Worm (Caenorhabditis elegans) whole organism, L3 larva: ENCODE results near the gene ZK616.1.

Experiments
- aly-2 ChIP-seq: fragments of 150-350 bp; optimal IDR thresholded peaks from 2 replicates; lab custom pipeline; 2014; ENCODE audit warnings: missing biosample characterization, missing genetic modification characterization
- ama-1 ChIP-seq: fragments of 150-350 bp; optimal IDR thresholded peaks from 2 replicates; lab custom pipeline; 2018
- ceh-16 ChIP-seq: sonication (generic microtip); optimal IDR thresholded peaks from 2 replicates; lab custom pipeline; 2017; ENCODE audit warnings: missing biosample characterization, missing genetic modification characterization
- ceh-28 ChIP-seq: fragments of 150-350 bp; optimal IDR thresholded peaks from 2 replicates; lab custom pipeline; 2014; ENCODE audit warnings: missing biosample characterization, missing genetic modification reagents, missing genetic modification characterization
- daf-12 ChIP-seq: fragments of 150-350 bp; optimal IDR thresholded peaks from 2 replicates; lab custom pipeline; 2014; ENCODE audit warnings: missing biosample characterization, missing genetic modification reagents, missing genetic modification characterization
- elt-1 ChIP-seq: fragments of 150-350 bp; optimal IDR thresholded peaks from 2 replicates; lab custom pipeline; 2014; ENCODE audit warnings: missing biosample characterization, missing genetic modification characterization
- eor-1 ChIP-seq, 2 experiments: fragments of 150-350 bp; optimal IDR thresholded peaks; 2 replicates each; lab custom pipeline; 2014 to 2018; ENCODE audit warnings: missing biosample characterization in 2 of 2, missing genetic modification characterization in 2 of 2
- fkh-2 ChIP-seq: fragments of 150-350 bp; optimal IDR thresholded peaks from 2 replicates; lab custom pipeline; 2014; ENCODE audit warnings: missing biosample characterization, missing genetic modification reagents, missing genetic modification characterization
- fos-1 ChIP-seq: fragments of 150-350 bp; optimal IDR thresholded peaks from 2 replicates; lab custom pipeline; 2014; ENCODE audit warnings: missing biosample characterization, missing genetic modification characterization
- lin-39 ChIP-seq: fragments of 150-350 bp; optimal IDR thresholded peaks from 2 replicates; lab custom pipeline; 2018; ENCODE audit warnings: missing biosample characterization, missing genetic modification reagents, missing genetic modification characterization
- lsy-12 ChIP-seq: sonication (generic microtip); optimal IDR thresholded peaks from 2 replicates; lab custom pipeline; 2016; ENCODE audit warnings: mild to moderate bottlenecking, missing genetic modification characterization, missing compliant biosample characterization
- mdl-1 ChIP-seq: fragments of 150-350 bp; optimal IDR thresholded peaks from 2 replicates; lab custom pipeline; 2014; ENCODE audit warnings: missing biosample characterization, missing genetic modification characterization
- nfya-1 ChIP-seq: sonication (generic microtip); optimal IDR thresholded peaks from 2 replicates; lab custom pipeline; 2017; ENCODE audit warnings: missing genetic modification characterization, mild to moderate bottlenecking, missing compliant biosample characterization, antibody characterized with exemption, moderate library complexity; ENCODE audit not compliant: insufficient read depth
- nhr-11 ChIP-seq: fragments of 150-350 bp; optimal IDR thresholded peaks from 2 replicates; lab custom pipeline; 2014; ENCODE audit warnings: missing biosample characterization, missing genetic modification characterization
- nhr-12 ChIP-seq: fragments of 150-350 bp; optimal IDR thresholded peaks from 2 replicates; lab custom pipeline; 2014; ENCODE audit warnings: missing biosample characterization, missing genetic modification characterization
- nhr-237 ChIP-seq: fragments of 150-350 bp; optimal IDR thresholded peaks from 2 replicates; lab custom pipeline; 2014; ENCODE audit warnings: missing biosample characterization, missing genetic modification characterization
- nhr-25 ChIP-seq: sonication (generic microtip); optimal IDR thresholded peaks from 2 replicates; lab custom pipeline; 2017; ENCODE audit warnings: missing biosample characterization, missing genetic modification characterization
- nhr-28 ChIP-seq: fragments of 150-350 bp; optimal IDR thresholded peaks from 2 replicates; lab custom pipeline; 2014; ENCODE audit warnings: missing biosample characterization, missing genetic modification characterization
- nhr-43 ChIP-seq: sonication (generic microtip); optimal IDR thresholded peaks from 2 replicates; lab custom pipeline; 2016; ENCODE audit warnings: mild to moderate bottlenecking, missing genetic modification characterization, missing compliant biosample characterization; ENCODE audit not compliant: poor library complexity, severe bottlenecking
- nhr-67 ChIP-seq: fragments of 150-350 bp; optimal IDR thresholded peaks from 2 replicates; lab custom pipeline; 2014; ENCODE audit warnings: missing biosample characterization, missing genetic modification characterization
- nhr-77 ChIP-seq: fragments of 150-350 bp; optimal IDR thresholded peaks from 2 replicates; lab custom pipeline; 2014; ENCODE audit warnings: missing biosample characterization, missing genetic modification characterization
- pha-4 ChIP-seq: fragments of 150-350 bp; optimal IDR thresholded peaks from 2 replicates; lab custom pipeline; 2014; ENCODE audit warnings: missing biosample characterization, missing genetic modification reagents, missing genetic modification characterization
- pqm-1 ChIP-seq: fragments of 150-350 bp; optimal IDR thresholded peaks from 2 replicates; lab custom pipeline; 2017; ENCODE audit warnings: missing biosample characterization, missing genetic modification characterization, inconsistent platforms
- sea-2 ChIP-seq: fragments of 150-350 bp; sonication (generic microtip); optimal IDR thresholded peaks from 4 replicates; lab custom pipeline; 2014; ENCODE audit warnings: missing biosample characterization, missing genetic modification reagents, missing genetic modification characterization
- snpc-4 ChIP-seq: fragments of 150-350 bp; optimal IDR thresholded peaks from 2 replicates; lab custom pipeline; 2014; ENCODE audit warnings: missing biosample characterization, missing genetic modification characterization
- unc-62 ChIP-seq: fragments of 150-350 bp; sonication (generic microtip); optimal IDR thresholded peaks from 4 replicates; lab custom pipeline; 2014; ENCODE audit warnings: missing biosample characterization, missing genetic modification reagents, missing genetic modification characterization
- ztf-4 ChIP-seq: fragments of 150-350 bp; optimal IDR thresholded peaks from 2 replicates; lab custom pipeline; 2014; ENCODE audit warnings: missing biosample characterization, missing genetic modification characterization

Gene ZK616.1

DNA sequence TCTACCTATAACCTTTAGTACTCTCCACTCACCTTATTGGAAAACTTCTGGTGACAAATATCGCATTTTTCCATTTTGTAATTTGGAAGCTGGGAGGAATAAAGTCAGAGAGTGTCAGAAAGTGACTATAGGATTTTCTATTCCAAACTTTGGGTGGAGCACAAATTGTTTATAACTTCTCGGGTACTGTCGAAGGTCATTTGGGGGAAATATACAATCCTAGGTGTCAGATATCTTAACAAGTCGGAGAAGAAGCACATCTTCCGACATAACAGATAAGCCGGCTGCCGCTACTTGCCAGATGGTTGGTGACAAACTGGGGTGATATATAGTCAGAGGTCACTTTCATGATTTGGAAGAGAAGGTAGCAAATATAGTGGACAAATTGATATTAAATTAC lies 18.4 kb downstream of the ZK616.1 start, which contains the start of gene ehn-3:
Gene ehn-3, minus strand, starts transcription at position 101 of the 400 bp plus-strand sequence.
- no peak for TF ChIP-seq nhr-28 (tag; lab: Kevin White, UChicago)
- TF ChIP-seq fkh-2 (tag; lab: Kevin White, UChicago): no peak
- TF ChIP-seq ceh-28 (tag; lab: Kevin White, UChicago): no peak
- no peak for TF ChIP-seq nhr-25 (tag; lab: Kevin White, UChicago)
- no peak for TF ChIP-seq nhr-67
- no peak for TF ChIP-seq nhr-12 (tag; lab: Kevin White, UChicago)
- TF ChIP-seq lin-39 (tag; lab: Kevin White, UChicago): no peak
- no peak for TF ChIP-seq fos-1 (tag; lab: Kevin White, UChicago)
- TF ChIP-seq unc-62 (GFP tag; lab: Kevin White, UChicago): no peak
- TF ChIP-seq aly-2: no peak
- TF ChIP-seq nhr-77 (tag; lab: Kevin White, UChicago): no peak
- TF ChIP-seq lsy-12: no peak
- TF ChIP-seq nfya-1 (tag; lab: Kevin White, UChicago): no peak
- no peak for TF ChIP-seq eor-1 (tag; optimal IDR thresholded peaks at IDR 0.05; lab: Kevin White, UChicago)

DNA sequence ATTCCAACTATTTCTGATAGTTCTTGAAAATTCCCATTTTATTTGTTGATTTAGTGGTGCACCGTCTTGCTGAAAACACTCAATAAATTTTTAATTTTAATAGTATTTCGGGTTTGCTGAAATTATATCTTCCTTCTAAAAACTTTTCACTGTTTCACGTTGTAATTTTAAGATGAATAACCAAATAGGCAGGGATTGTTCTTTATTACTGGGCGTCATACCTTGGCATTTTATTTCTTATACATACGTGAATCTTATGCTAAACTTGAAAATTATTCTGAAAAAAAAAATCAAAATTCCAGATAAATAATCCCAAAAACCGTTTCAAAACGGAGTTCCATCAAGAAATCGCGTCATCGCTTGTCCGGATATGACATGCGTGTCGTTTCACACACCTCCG lies 38.0 kb downstream of the ZK616.1 start, which contains the start of gene mgl-3:
Gene mgl-3, plus strand, starts transcription at position 301 of the 400 bp plus-strand sequence.
- TF ChIP-seq sea-2 (no peak), nhr-67 (no peak), pha-4 (tag; lab: Kevin White, UChicago) (no peak), nfya-1 (tag; lab: Kevin White, UChicago) (no peak), ceh-16 (no peak), nhr-237 (tag; lab: Kevin White, UChicago) (no peak), nhr-43 (no peak), ceh-28 (tag; lab: Kevin White, UChicago) (no peak), mdl-1 (tag; lab: Kevin White, UChicago) (no peak), unc-62 (GFP tag; lab: Kevin White, UChicago) (no peak), fkh-2 (tag; lab: Kevin White, UChicago) (no peak), daf-12 (no peak), aly-2 (no peak), fos-1 (tag; lab: Kevin White, UChicago) (no peak)

DNA sequence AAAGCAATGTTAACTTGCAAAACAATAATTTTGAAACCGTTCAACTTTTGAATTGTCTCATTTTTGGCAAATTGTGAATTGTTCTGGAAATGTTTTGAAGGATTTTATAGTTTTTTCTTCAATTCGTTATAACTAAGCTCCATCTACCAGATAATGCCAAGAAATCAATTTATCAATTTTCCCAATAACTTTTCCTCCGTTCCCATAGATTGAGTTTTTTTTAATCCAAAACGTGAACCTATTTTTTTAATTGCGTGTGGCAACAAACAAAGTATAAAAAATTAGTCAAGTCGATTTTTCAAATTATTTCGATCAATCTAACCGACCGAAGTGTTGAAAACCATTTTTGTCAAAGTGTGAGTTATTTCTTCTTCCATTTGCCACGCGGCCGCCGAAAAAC lies 52.0 kb downstream of the ZK616.1 start, which contains the start of gene Y4C6A.4:
Gene Y4C6A.4, plus strand, starts transcription at position 301 of the 400 bp plus-strand sequence.
- TF ChIP-seq pha-4 (tag; lab: Kevin White, UChicago) (no peak), sea-2 (no peak), unc-62 (GFP tag; lab: Kevin White, UChicago) (no peak), lin-39 (tag; lab: Kevin White, UChicago) (no peak), nhr-11 (no peak), mdl-1 (tag; lab: Kevin White, UChicago) (no peak), snpc-4 (tag; lab: Kevin White, UChicago) (no peak), nhr-43 (no peak), ztf-4 (tag; lab: Kevin White, UChicago) (no peak), ama-1 (no peak), elt-1 (tag; lab: Kevin White, UChicago) (no peak), pqm-1 (tag; lab: Kevin White, UChicago) (no peak), ceh-16 (no peak), nhr-25 (tag; lab: Kevin White, UChicago) (no peak)
